Worm (Caenorhabditis elegans): ENCODE data around the gene T07D3.9.

- TF ChIP-seq pag-3 (tag; optimal IDR thresholded peaks at IDR 0.05; ENCODE audit: borderline replicate concordance): no peak
- no peak for TF ChIP-seq pax-1 (tag; optimal IDR thresholded peaks at IDR 0.05)
- no peak for TF ChIP-seq sox-4 (tag; optimal IDR thresholded peaks at IDR 0.05)
- TF ChIP-seq elt-2 (tag; optimal IDR thresholded peaks at IDR 0.05): no peak
- no peak for TF ChIP-seq lin-11 (tag; optimal IDR thresholded peaks at IDR 0.05)
- no peak for TF ChIP-seq fkh-10 (GFP tag; optimal IDR thresholded peaks at IDR 0.05)
- TF ChIP-seq pha-4 (tag; optimal IDR thresholded peaks at IDR 0.05): no peak
- TF ChIP-seq hlh-30 (tag; optimal IDR thresholded peaks at IDR 0.05; ENCODE audit: insufficient read depth): no peak
- TF ChIP-seq ceh-18 (tag; optimal IDR thresholded peaks at IDR 0.05): no peak
- no peak for TF ChIP-seq ama-1 (optimal IDR thresholded peaks at IDR 0.05)
- TF ChIP-seq hlh-8 (tag; optimal IDR thresholded peaks at IDR 0.05): no peak
- no peak for TF ChIP-seq unc-55 (GFP tag; optimal IDR thresholded peaks at IDR 0.05)
Observed at ce11 chrII:927331-927730, 26.6 kb upstream of the T07D3.9 start, which contains the start of gene R07C3.13.

Data from whole organism, late embryonic.